Worm (Caenorhabditis elegans) whole organism, late embryonic: ENCODE results near the gene mls-1.

Experiments
- ama-1 ChIP-seq: fragments of 150-350 bp; optimal IDR thresholded peaks from 2 replicates; lab custom pipeline; 2014
- ceh-9 ChIP-seq: sonication (generic microtip); optimal IDR thresholded peaks from 2 replicates; lab custom pipeline; 2016; ENCODE audit warnings: mild to moderate bottlenecking, missing genetic modification characterization, inconsistent platforms, missing compliant biosample characterization
- dve-1 ChIP-seq: sonication (generic microtip); optimal IDR thresholded peaks from 2 replicates; lab custom pipeline; 2017; ENCODE audit warnings: antibody characterized with exemption, mild to moderate bottlenecking, missing genetic modification characterization, missing compliant biosample characterization
- eyg-1 ChIP-seq: sonication (generic microtip); optimal IDR thresholded peaks from 2 replicates; lab custom pipeline; 2016; ENCODE audit warnings: missing genotype, missing genetic modification characterization, missing compliant biosample characterization
- fkh-10 ChIP-seq: fragments of 150-350 bp; optimal IDR thresholded peaks from 2 replicates; lab custom pipeline; 2014; ENCODE audit warnings: missing biosample characterization, missing genetic modification reagents, missing genetic modification characterization
- hlh-30 ChIP-seq: sonication (generic microtip); optimal IDR thresholded peaks from 2 replicates; lab custom pipeline; 2017; ENCODE audit warnings: antibody characterized with exemption, missing genetic modification characterization, missing compliant biosample characterization; ENCODE audit not compliant: insufficient read depth
- pha-4 ChIP-seq: fragments of 150-350 bp; optimal IDR thresholded peaks from 2 replicates; lab custom pipeline; 2018; ENCODE audit warnings: missing biosample characterization, missing genetic modification reagents, missing genetic modification characterization

- TF ChIP-seq hlh-30 (no peak), dve-1 (tag; lab: Kevin White, UChicago) (no peak), ama-1 (lab: Kevin White, UChicago) (no peak), fkh-10 (GFP tag; lab: Kevin White, UChicago) (no peak), pha-4 (no peak), eyg-1 (no peak), ceh-9 (tag; lab: Kevin White, UChicago) (no peak)
Measured at ce11 chrIII:7508128-7508635, 48.0 kb downstream of the mls-1 start, which contains the start of gene cls-1.
